Worm (Caenorhabditis elegans): Measurements from ENCODE around the gene T19B10.2.

Gene T19B10.2

DNA sequence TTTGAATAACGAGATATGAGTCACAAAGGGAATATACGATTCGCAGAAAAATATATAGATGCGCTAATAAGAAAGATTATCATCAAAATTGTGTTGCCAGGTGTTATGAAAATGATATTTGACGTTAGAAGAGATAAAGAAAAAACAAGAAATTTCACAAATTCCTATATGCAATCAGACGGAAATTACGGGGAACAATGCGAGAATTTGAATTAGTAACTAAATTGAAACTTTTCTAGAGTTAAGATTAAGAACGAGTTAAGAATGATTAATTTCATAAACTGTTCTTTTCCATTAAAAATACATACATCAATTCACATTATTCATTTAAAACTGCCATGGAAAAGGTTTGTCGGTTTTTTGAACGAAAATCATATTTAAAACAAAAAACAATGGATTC is 25.0 kb upstream of the T19B10.2 start, which contains the start of gene clc-6:
Gene clc-6, minus strand, starts transcription at position 101 of the 400 bp plus-strand sequence.
- TF ChIP-seq hmg-4 (GFP tag; optimal IDR thresholded peaks at IDR 0.05) (no peak), tbx-37 (GFP tag; conservative IDR thresholded peaks at IDR 0.05) (no peak), tra-4 (tag; optimal IDR thresholded peaks at IDR 0.05) (no peak), ceh-36 (tag; optimal IDR thresholded peaks at IDR 0.05) (no peak), F13C5.2 (tag; optimal IDR thresholded peaks at IDR 0.05) (no peak), scrt-1 (GFP tag; IDR thresholded peaks at IDR 0.05) (no peak), B0310.2 (tag; optimal IDR thresholded peaks at IDR 0.05) (no peak), tbx-11 (GFP tag; IDR thresholded peaks at IDR 0.05) (no peak), ets-7 (tag; optimal IDR thresholded peaks at IDR 0.05) (no peak), hnd-1 (tag; optimal IDR thresholded peaks at IDR 0.05) (no peak), flt-1 (GFP tag; IDR thresholded peaks at IDR 0.05) (no peak), pes-1 (GFP tag; IDR thresholded peaks at IDR 0.05) (no peak), ceh-13 (GFP tag; optimal IDR thresholded peaks at IDR 0.05) (no peak)

DNA sequence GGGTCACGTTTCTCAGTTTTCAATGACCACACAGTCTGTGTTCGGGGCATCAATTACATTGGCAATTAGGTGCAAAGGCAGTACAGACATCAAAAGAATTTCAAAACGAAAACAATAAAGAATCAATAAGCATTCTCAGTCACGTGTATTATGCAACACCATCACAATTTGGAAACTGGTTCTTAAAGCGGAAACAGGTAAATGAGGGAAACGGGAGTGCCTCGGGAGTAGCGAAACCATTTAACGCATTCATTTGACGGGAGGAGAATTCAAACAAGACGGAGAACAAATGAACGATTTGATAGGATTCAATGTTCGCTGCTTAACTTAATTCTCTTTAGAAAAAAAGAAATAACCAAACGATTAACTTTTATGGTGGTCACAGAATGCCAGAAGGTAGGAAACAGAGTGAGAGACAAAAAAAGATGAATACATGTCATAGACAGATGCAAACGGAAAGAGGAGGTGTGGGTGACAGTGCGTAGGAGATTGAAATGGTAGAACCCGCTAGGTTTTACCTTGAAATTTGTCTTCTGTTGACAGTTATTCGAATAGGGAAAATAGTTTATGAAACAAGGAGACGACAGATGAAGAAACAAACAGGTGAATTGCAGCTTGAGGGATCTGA is 24.4 kb upstream of the T19B10.2 start:
- no peak for TF ChIP-seq sea-1 (GFP tag; conservative IDR thresholded peaks at IDR 0.05)
- TF ChIP-seq tra-4 (tag; optimal IDR thresholded peaks at IDR 0.05) = no peak
- TF ChIP-seq hmbx-1 (tag; optimal IDR thresholded peaks at IDR 0.05) = no peak
- no peak for TF ChIP-seq hnd-1 (tag; optimal IDR thresholded peaks at IDR 0.05)
- TF ChIP-seq ceh-36 (tag; optimal IDR thresholded peaks at IDR 0.05) = no peak
- no peak for TF ChIP-seq pes-1 (GFP tag; IDR thresholded peaks at IDR 0.05)
- TF ChIP-seq ets-7 (tag; optimal IDR thresholded peaks at IDR 0.05) = no peak
- no peak for TF ChIP-seq flt-1 (GFP tag; IDR thresholded peaks at IDR 0.05)
- no peak for TF ChIP-seq hmg-4 (GFP tag; optimal IDR thresholded peaks at IDR 0.05)
- TF ChIP-seq scrt-1 (GFP tag; IDR thresholded peaks at IDR 0.05) = no peak
- no peak for TF ChIP-seq tbx-11 (GFP tag; IDR thresholded peaks at IDR 0.05)
- no peak for TF ChIP-seq ama-1 (optimal IDR thresholded peaks at IDR 0.05)
- no peak for TF ChIP-seq F13C5.2 (tag; optimal IDR thresholded peaks at IDR 0.05)
- no peak for TF ChIP-seq ceh-13 (GFP tag; optimal IDR thresholded peaks at IDR 0.05)
- TF ChIP-seq tbx-37 (GFP tag; conservative IDR thresholded peaks at IDR 0.05) = no peak
- no peak for TF ChIP-seq B0310.2 (tag; optimal IDR thresholded peaks at IDR 0.05)

DNA sequence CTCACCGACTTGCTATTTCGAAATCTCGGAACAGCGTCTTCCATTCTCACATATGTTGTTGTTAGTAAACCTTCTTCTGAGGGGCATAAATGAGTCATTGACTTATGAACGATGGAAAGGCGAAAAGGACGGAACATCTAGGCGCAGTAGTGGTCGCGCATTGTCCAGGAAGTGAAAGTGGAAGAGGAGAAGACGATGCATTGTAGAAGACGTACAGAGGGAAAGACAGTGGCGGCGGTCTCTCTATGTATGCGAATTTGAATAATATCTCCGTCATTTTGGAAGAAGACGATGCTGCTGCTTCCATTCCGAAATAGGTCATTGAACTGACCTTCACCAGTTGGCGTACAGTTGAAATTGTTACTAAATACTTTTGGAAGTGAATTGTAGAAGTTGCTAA is 23.0 kb upstream of the T19B10.2 start:
- TF ChIP-seq scrt-1 (GFP tag; IDR thresholded peaks at IDR 0.05) (no peak), sea-1 (GFP tag; conservative IDR thresholded peaks at IDR 0.05) (no peak), hmg-4 (GFP tag; optimal IDR thresholded peaks at IDR 0.05) (no peak), tbx-11 (GFP tag; IDR thresholded peaks at IDR 0.05) (no peak), pes-1 (GFP tag; IDR thresholded peaks at IDR 0.05) (no peak), aly-1 (tag; optimal IDR thresholded peaks at IDR 0.05) (no peak)

DNA sequence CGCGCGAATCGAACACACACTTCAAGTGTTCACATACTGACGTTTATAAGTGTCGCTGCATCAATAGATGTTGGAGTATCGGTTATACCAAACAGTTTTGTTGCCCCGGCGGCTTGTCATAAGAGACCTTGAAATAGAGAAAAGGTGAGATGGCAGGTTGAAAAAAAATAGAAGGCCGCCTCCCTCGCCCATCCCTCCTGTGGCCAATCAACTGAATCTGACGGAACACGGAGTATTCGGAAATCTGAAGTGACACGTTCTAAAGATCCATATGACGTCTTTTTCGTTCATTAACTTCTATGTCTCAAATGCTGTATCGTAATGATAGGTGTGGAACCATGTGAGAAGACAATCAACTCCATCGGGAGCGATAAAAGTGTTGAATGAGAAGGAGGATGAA is 21.6 kb upstream of the T19B10.2 start:
- TF ChIP-seq ets-7 (tag; optimal IDR thresholded peaks at IDR 0.05) (no peak), hmg-4 (GFP tag; optimal IDR thresholded peaks at IDR 0.05) (no peak), pes-1 (GFP tag; IDR thresholded peaks at IDR 0.05) (no peak), tra-4 (tag; optimal IDR thresholded peaks at IDR 0.05) (no peak), flt-1 (GFP tag; IDR thresholded peaks at IDR 0.05) (no peak), aly-1 (tag; optimal IDR thresholded peaks at IDR 0.05) (no peak), tbx-37 (GFP tag; conservative IDR thresholded peaks at IDR 0.05) (no peak), ceh-36 (tag; optimal IDR thresholded peaks at IDR 0.05) (no peak)

DNA sequence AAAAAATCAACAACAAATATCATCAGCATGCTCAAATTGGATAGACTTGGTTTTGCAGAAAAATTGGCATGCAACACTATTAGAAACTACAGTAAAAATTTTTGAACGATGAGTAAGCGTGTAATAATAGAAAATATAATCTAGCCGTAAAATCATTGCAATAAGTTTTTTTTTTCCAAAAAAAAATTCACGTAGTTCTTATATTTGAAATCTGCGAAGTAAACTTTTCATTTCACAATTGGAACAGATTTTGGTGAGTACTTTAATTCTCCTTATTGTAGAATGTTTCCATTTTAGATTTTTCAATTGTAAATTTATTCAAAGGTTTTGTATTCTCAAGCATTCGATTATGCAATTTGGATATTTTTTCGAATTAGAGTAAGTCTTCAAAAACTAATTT is 20.8 kb upstream of the T19B10.2 start, which contains the start of gene K10D6.3:
Gene K10D6.3, plus strand, starts transcription at position 301 of the 400 bp plus-strand sequence.
- TF ChIP-seq hnd-1 (tag; optimal IDR thresholded peaks at IDR 0.05) (no peak), tra-4 (tag; optimal IDR thresholded peaks at IDR 0.05) (no peak), F13C5.2 (tag; optimal IDR thresholded peaks at IDR 0.05) (no peak), flt-1 (GFP tag; IDR thresholded peaks at IDR 0.05) (no peak), B0310.2 (tag; optimal IDR thresholded peaks at IDR 0.05) (no peak), ceh-13 (GFP tag; optimal IDR thresholded peaks at IDR 0.05) (no peak), hmg-4 (GFP tag; optimal IDR thresholded peaks at IDR 0.05) (no peak)

DNA sequence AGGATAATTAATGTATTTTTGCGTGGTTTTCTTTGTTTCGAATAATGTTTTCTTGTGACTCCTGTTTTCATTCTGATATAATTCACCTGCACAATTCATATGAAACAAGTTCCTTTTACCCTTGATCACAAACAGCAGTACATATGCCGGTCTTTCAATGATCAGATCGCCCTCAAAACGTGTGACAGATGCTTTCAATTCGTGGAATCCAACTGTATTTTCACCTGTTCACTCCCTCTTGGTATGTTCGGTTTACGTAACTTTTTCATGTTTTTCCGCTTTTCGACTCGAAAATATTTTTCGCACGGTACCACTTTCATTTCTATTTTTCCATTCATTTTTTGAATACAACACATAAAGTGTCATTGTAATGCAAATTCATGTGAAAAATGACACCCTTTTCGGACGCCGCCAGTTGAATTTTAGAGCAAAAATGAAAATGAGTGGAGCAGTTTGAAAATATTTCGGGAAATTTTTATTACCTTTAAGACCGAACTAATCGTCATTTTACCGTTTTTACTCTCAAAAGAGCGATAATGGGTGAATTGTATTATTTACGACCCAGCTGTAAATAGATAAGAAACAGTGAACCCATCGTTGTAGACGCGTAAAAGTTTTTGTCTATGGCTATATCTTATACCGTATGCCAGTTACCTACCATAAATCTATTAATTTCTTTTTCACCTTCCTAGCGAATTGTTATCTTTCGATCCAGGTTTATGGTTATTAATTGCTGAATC is 19.1 kb upstream of the T19B10.2 start, which contains the start of gene K10D6.4:
Gene K10D6.4, plus strand, starts transcription at position 100 of the 740 bp plus-strand sequence.
- no peak for TF ChIP-seq B0310.2 (tag; optimal IDR thresholded peaks at IDR 0.05)
- no peak for TF ChIP-seq aly-1 (tag; optimal IDR thresholded peaks at IDR 0.05)
- no peak for TF ChIP-seq ceh-13 (GFP tag; optimal IDR thresholded peaks at IDR 0.05)
- no peak for TF ChIP-seq tbx-11 (GFP tag; IDR thresholded peaks at IDR 0.05)
- TF ChIP-seq tra-4 (tag; optimal IDR thresholded peaks at IDR 0.05) = no peak
- no peak for TF ChIP-seq ceh-36 (tag; optimal IDR thresholded peaks at IDR 0.05)
- TF ChIP-seq F13C5.2 (tag; optimal IDR thresholded peaks at IDR 0.05) = no peak
- TF ChIP-seq sea-1 (GFP tag; conservative IDR thresholded peaks at IDR 0.05) = no peak
- no peak for TF ChIP-seq pes-1 (GFP tag; IDR thresholded peaks at IDR 0.05)
- TF ChIP-seq scrt-1 (GFP tag; IDR thresholded peaks at IDR 0.05) = no peak
- TF ChIP-seq tbx-37 (GFP tag; conservative IDR thresholded peaks at IDR 0.05) = no peak

DNA sequence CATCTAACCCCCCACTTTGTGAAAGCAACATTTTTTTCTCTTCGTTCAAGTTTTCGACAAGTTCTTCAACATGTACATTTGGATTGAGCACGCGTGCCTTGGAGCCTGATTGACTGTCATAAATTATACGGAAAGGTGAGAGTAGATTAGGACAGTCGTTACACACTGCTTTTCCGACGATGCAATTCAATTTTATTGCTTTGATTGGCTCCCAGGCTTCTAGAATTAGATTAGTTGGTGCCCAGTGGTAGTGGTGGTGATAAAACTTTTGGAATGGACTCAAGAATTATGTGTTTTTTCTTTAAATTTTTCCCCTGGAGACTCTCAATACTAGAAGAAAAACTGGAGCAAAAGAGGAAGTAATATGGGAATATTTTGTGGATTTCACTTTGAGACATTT is 16.6 kb upstream of the T19B10.2 start:
- TF ChIP-seq pes-1 (GFP tag; IDR thresholded peaks at IDR 0.05) (no peak), hmbx-1 (tag; optimal IDR thresholded peaks at IDR 0.05) (no peak), hnd-1 (tag; optimal IDR thresholded peaks at IDR 0.05) (no peak), ceh-13 (GFP tag; optimal IDR thresholded peaks at IDR 0.05) (no peak), tbx-37 (GFP tag; conservative IDR thresholded peaks at IDR 0.05) (no peak), B0310.2 (tag; optimal IDR thresholded peaks at IDR 0.05) (no peak), hmg-4 (GFP tag; optimal IDR thresholded peaks at IDR 0.05) (no peak), F13C5.2 (tag; optimal IDR thresholded peaks at IDR 0.05) (no peak), ets-7 (tag; optimal IDR thresholded peaks at IDR 0.05) (no peak), ama-1 (optimal IDR thresholded peaks at IDR 0.05) (no peak), aly-1 (tag; optimal IDR thresholded peaks at IDR 0.05) (no peak), scrt-1 (GFP tag; IDR thresholded peaks at IDR 0.05) (no peak), tra-4 (tag; optimal IDR thresholded peaks at IDR 0.05) (no peak)

Measured in whole organism, early embryonic.